Worm (Caenorhabditis elegans) whole organism, midembryonic: ENCODE results near the gene nhr-204.
"Not testable (repeated sequence)": the region's sequence is repeated elsewhere in the genome, so short reads cannot be mapped to it uniquely, and the experiment has no call there.

ENCODE experiments used
- T22C8.4 ChIP-seq: fragments of 200-800 bp; sonication (Bioruptor generic); IDR thresholded peaks from 2 replicates; pipeline ENCODE4 v1.3.6; 2022; ENCODE audit warnings: missing genetic modification characterization, missing compliant biosample characterization
- cog-1 ChIP-seq: sonication (generic microtip); optimal IDR thresholded peaks from 2 replicates; lab custom pipeline; 2016; ENCODE audit warnings: missing genetic modification characterization, missing compliant biosample characterization
- flt-1 ChIP-seq: fragments of 200-800 bp; sonication (Bioruptor generic); IDR thresholded peaks from 2 replicates; pipeline ENCODE4 v1.3.6; 2022; ENCODE audit warnings: missing genetic modification characterization, missing compliant biosample characterization
- klf-2 ChIP-seq: fragments of 200-800 bp; sonication (Bioruptor generic); conservative IDR thresholded peaks from 2 replicates; pipeline ENCODE4 v1.3.6; 2022; ENCODE audit warnings: missing genetic modification reagents, missing genetic modification characterization, missing compliant biosample characterization
- med-1 ChIP-seq: sonication (generic microtip); optimal IDR thresholded peaks from 2 replicates; lab custom pipeline; 2017; ENCODE audit warnings: missing genetic modification characterization, mild to moderate bottlenecking, missing compliant biosample characterization, antibody characterized with exemption, missing genetic modification reagents; ENCODE audit not compliant: insufficient read depth
- ref-1 ChIP-seq: fragments of 200-800 bp; sonication (Bioruptor generic); conservative IDR thresholded peaks from 2 replicates; pipeline ENCODE4 v1.3.6; 2022; ENCODE audit warnings: missing genetic modification reagents, missing genetic modification characterization, missing compliant biosample characterization
- tab-1 ChIP-seq: fragments of 200-800 bp; sonication (Bioruptor generic); IDR thresholded peaks from 2 replicates; pipeline ENCODE4 v1.3.6; 2022; ENCODE audit warnings: missing genetic modification characterization, missing compliant biosample characterization
- ztf-23 ChIP-seq: fragments of 200-800 bp; sonication (Bioruptor generic); IDR thresholded peaks from 2 replicates; pipeline ENCODE4 v1.3.6; 2022; ENCODE audit warnings: missing genetic modification reagents, missing genetic modification characterization, missing compliant biosample characterization
- ztf-29 ChIP-seq: fragments of 200-800 bp; sonication (Bioruptor generic); IDR thresholded peaks from 2 replicates; pipeline ENCODE4 v1.3.6; 2022; ENCODE audit warnings: missing genetic modification reagents, missing genetic modification characterization, missing compliant biosample characterization

nhr-204 gene

ce11 chrV:212687-213086 is 45.9 kb downstream of the nhr-204 start, which contains the start of gene DC2.5:
TSS of gene DC2.5 (minus strand) at chrV:212787.
- TF ChIP-seq ref-1, ztf-29, klf-2 (GFP tag; lab: Robert Waterston, UW): not testable (repeated sequence)

- TF ChIP-seq tab-1 (GFP tag; lab: Robert Waterston, UW) (no peak), klf-2 (GFP tag; lab: Robert Waterston, UW) (no peak), T22C8.4 (GFP tag; lab: Robert Waterston, UW) (no peak), ztf-29 (GFP tag; lab: Robert Waterston, UW) (no peak), ref-1 (GFP tag; lab: Robert Waterston, UW) (no peak), cog-1 (tag; lab: Kevin White, UChicago) (no peak), flt-1 (GFP tag; lab: Robert Waterston, UW) (no peak)
These were observed 47.1 kb downstream of the nhr-204 start for ce11 chrV:211388-212168.

- no peak for TF ChIP-seq med-1 (GFP tag; lab: Kevin White, UChicago)
- no peak for TF ChIP-seq cog-1 (tag; lab: Kevin White, UChicago)
- TF ChIP-seq tab-1 (GFP tag; lab: Robert Waterston, UW) = no peak
- no peak for TF ChIP-seq flt-1 (GFP tag; lab: Robert Waterston, UW)
- TF ChIP-seq ztf-23 (GFP tag; lab: Robert Waterston, UW) = no peak
- no peak for TF ChIP-seq klf-2 (GFP tag; lab: Robert Waterston, UW)
- TF ChIP-seq ref-1 (GFP tag; lab: Robert Waterston, UW) = no peak
- no peak for TF ChIP-seq T22C8.4 (GFP tag; lab: Robert Waterston, UW)
- no peak for TF ChIP-seq ztf-29 (GFP tag; lab: Robert Waterston, UW)
These were observed 51.8 kb downstream of the nhr-204 start for ce11 chrV:206814-207213.
